Worm (Caenorhabditis elegans) whole organism, late embryonic: ENCODE data around the gene lys-10.
A peak's percentile ranks its signal among the peaks of the same experiment; 100 is the strongest.

Experiments used
- C08G9.2 ChIP-seq: sonication (generic microtip); optimal IDR thresholded peaks from 2 replicates; lab custom pipeline; 2016; ENCODE audit warnings: mild to moderate bottlenecking, missing genetic modification characterization, moderate library complexity, missing compliant biosample characterization
- C38D4.7 ChIP-seq: fragments of 200-800 bp; sonication (Bioruptor generic); optimal IDR thresholded peaks from 2 replicates; lab custom pipeline; 2018; ENCODE audit warnings: mild to moderate bottlenecking, missing genetic modification characterization, moderate library complexity, missing compliant biosample characterization
- F13H6.1 ChIP-seq: sonication (generic microtip); optimal IDR thresholded peaks from 2 replicates; lab custom pipeline; 2016; ENCODE audit warnings: missing genetic modification characterization, missing compliant biosample characterization
- K02D7.2 ChIP-seq: sonication (generic microtip); optimal IDR thresholded peaks from 2 replicates; lab custom pipeline; 2017; ENCODE audit warnings: mild to moderate bottlenecking, missing genetic modification characterization, missing compliant biosample characterization
- K09A11.1 ChIP-seq: sonication (generic microtip); optimal IDR thresholded peaks from 2 replicates; lab custom pipeline; 2017; ENCODE audit warnings: antibody characterized with exemption, mild to moderate bottlenecking, missing genetic modification characterization, missing compliant biosample characterization; ENCODE audit not compliant: insufficient read depth
- T23F11.4 ChIP-seq: fragments of 200-800 bp; sonication (Bioruptor generic); optimal IDR thresholded peaks from 2 replicates; lab custom pipeline; 2018; ENCODE audit warnings: mild to moderate bottlenecking, missing genetic modification characterization, missing compliant biosample characterization
- Y22D7AL.16 ChIP-seq: sonication (generic microtip); optimal IDR thresholded peaks from 2 replicates; lab custom pipeline; 2016; ENCODE audit warnings: missing genetic modification characterization, missing compliant biosample characterization
- ahr-1 ChIP-seq: sonication (generic microtip); optimal IDR thresholded peaks from 2 replicates; lab custom pipeline; 2016; ENCODE audit warnings: missing genetic modification characterization, missing compliant biosample characterization
- ceh-18 ChIP-seq: sonication (generic microtip); optimal IDR thresholded peaks from 2 replicates; lab custom pipeline; 2016; ENCODE audit warnings: missing genetic modification characterization, missing compliant biosample characterization
- ceh-19 ChIP-seq: fragments of 200-800 bp; sonication (Bioruptor generic); optimal IDR thresholded peaks from 2 replicates; lab custom pipeline; 2018; ENCODE audit warnings: mild to moderate bottlenecking, missing genetic modification characterization, missing compliant biosample characterization
- ceh-2 ChIP-seq: sonication (generic microtip); optimal IDR thresholded peaks from 2 replicates; lab custom pipeline; 2016; ENCODE audit warnings: missing genotype, missing genetic modification characterization, missing compliant biosample characterization
- ceh-22 ChIP-seq: sonication (generic microtip); optimal IDR thresholded peaks from 2 replicates; lab custom pipeline; 2017; ENCODE audit warnings: missing biosample characterization, missing genetic modification characterization
- ceh-24 ChIP-seq: sonication (generic microtip); optimal IDR thresholded peaks from 2 replicates; lab custom pipeline; 2016; ENCODE audit warnings: mild to moderate bottlenecking, missing genetic modification characterization, missing compliant biosample characterization
- ceh-30 ChIP-seq: fragments of 150-350 bp; optimal IDR thresholded peaks from 2 replicates; lab custom pipeline; 2014; ENCODE audit warnings: missing biosample characterization, missing genetic modification characterization
- ceh-34 ChIP-seq: sonication (generic microtip); optimal IDR thresholded peaks from 2 replicates; lab custom pipeline; 2016; ENCODE audit warnings: mild to moderate bottlenecking, missing genetic modification characterization, missing compliant biosample characterization
- ceh-45 ChIP-seq: fragments of 200-800 bp; sonication (Bioruptor generic); IDR thresholded peaks from 2 replicates; pipeline ENCODE4 v1.3.6; 2022; ENCODE audit warnings: missing genetic modification reagents, missing genetic modification characterization, missing compliant biosample characterization
- ceh-6 ChIP-seq: fragments of 200-800 bp; sonication (Bioruptor generic); optimal IDR thresholded peaks from 2 replicates; lab custom pipeline; 2018; ENCODE audit warnings: mild to moderate bottlenecking, missing genetic modification characterization, missing compliant biosample characterization
- ceh-9 ChIP-seq: sonication (generic microtip); optimal IDR thresholded peaks from 2 replicates; lab custom pipeline; 2016; ENCODE audit warnings: mild to moderate bottlenecking, missing genetic modification characterization, inconsistent platforms, missing compliant biosample characterization
- che-1 ChIP-seq: sonication (generic microtip); optimal IDR thresholded peaks from 2 replicates; lab custom pipeline; 2016; ENCODE audit warnings: mild to moderate bottlenecking, missing genetic modification characterization, missing compliant biosample characterization
- dve-1 ChIP-seq: sonication (generic microtip); optimal IDR thresholded peaks from 2 replicates; lab custom pipeline; 2017; ENCODE audit warnings: antibody characterized with exemption, mild to moderate bottlenecking, missing genetic modification characterization, missing compliant biosample characterization
- elt-2 ChIP-seq: sonication (generic microtip); optimal IDR thresholded peaks from 2 replicates; lab custom pipeline; 2016; ENCODE audit warnings: missing genetic modification reagents, missing genetic modification characterization, missing compliant biosample characterization
- elt-4 ChIP-seq: sonication (generic microtip); optimal IDR thresholded peaks from 2 replicates; lab custom pipeline; 2016; ENCODE audit warnings: missing genetic modification characterization, missing compliant biosample characterization
- ets-4 ChIP-seq: sonication (generic microtip); optimal IDR thresholded peaks from 2 replicates; lab custom pipeline; 2016; ENCODE audit warnings: missing genetic modification characterization, missing compliant biosample characterization
- eyg-1 ChIP-seq: sonication (generic microtip); optimal IDR thresholded peaks from 2 replicates; lab custom pipeline; 2016; ENCODE audit warnings: missing genotype, missing genetic modification characterization, missing compliant biosample characterization
- fax-1 ChIP-seq: sonication (generic microtip); optimal IDR thresholded peaks from 2 replicates; lab custom pipeline; 2016; ENCODE audit warnings: missing genotype, missing genetic modification characterization, missing compliant biosample characterization
- fkh-6 ChIP-seq: sonication (generic microtip); optimal IDR thresholded peaks from 2 replicates; lab custom pipeline; 2016; ENCODE audit warnings: missing genetic modification characterization, missing compliant biosample characterization
- gmeb-2 ChIP-seq: sonication (generic microtip); optimal IDR thresholded peaks from 2 replicates; lab custom pipeline; 2016; ENCODE audit warnings: missing genetic modification characterization, inconsistent platforms, missing compliant biosample characterization
- hlh-15 ChIP-seq: sonication (generic microtip); optimal IDR thresholded peaks from 2 replicates; lab custom pipeline; 2016; ENCODE audit warnings: missing genetic modification characterization, missing compliant biosample characterization
- hlh-30 ChIP-seq: sonication (generic microtip); optimal IDR thresholded peaks from 2 replicates; lab custom pipeline; 2017; ENCODE audit warnings: antibody characterized with exemption, missing genetic modification characterization, missing compliant biosample characterization; ENCODE audit not compliant: insufficient read depth
- hlh-6 ChIP-seq: sonication (generic microtip); optimal IDR thresholded peaks from 2 replicates; lab custom pipeline; 2016; ENCODE audit warnings: missing genotype, missing genetic modification characterization, missing compliant biosample characterization
- madf-2 ChIP-seq: sonication (generic microtip); optimal IDR thresholded peaks from 2 replicates; lab custom pipeline; 2017; ENCODE audit warnings: missing genetic modification characterization, missing compliant biosample characterization
- mec-3 ChIP-seq: sonication (generic microtip); optimal IDR thresholded peaks from 2 replicates; lab custom pipeline; 2016; ENCODE audit warnings: borderline replicate concordance, missing genetic modification characterization, missing compliant biosample characterization
- nfya-1 ChIP-seq: sonication (generic microtip); optimal IDR thresholded peaks from 2 replicates; lab custom pipeline; 2017; ENCODE audit warnings: missing genetic modification characterization, mild to moderate bottlenecking, missing compliant biosample characterization, antibody characterized with exemption, moderate library complexity
- nhr-232 ChIP-seq: sonication (generic microtip); optimal IDR thresholded peaks from 2 replicates; lab custom pipeline; 2016; ENCODE audit warnings: missing genetic modification characterization, missing compliant biosample characterization
- odd-2 ChIP-seq: sonication (generic microtip); optimal IDR thresholded peaks from 2 replicates; lab custom pipeline; 2017; ENCODE audit warnings: antibody characterized with exemption, mild to moderate bottlenecking, missing genetic modification characterization, missing compliant biosample characterization
- pat-9 ChIP-seq: fragments of 200-800 bp; sonication (Bioruptor generic); optimal IDR thresholded peaks from 2 replicates; lab custom pipeline; 2018; ENCODE audit warnings: mild to moderate bottlenecking, missing genetic modification characterization, moderate library complexity, missing compliant biosample characterization
- pax-1 ChIP-seq: fragments of 150-350 bp; optimal IDR thresholded peaks from 2 replicates; lab custom pipeline; 2014; ENCODE audit warnings: missing biosample characterization, missing genetic modification characterization
- pha-4 ChIP-seq: fragments of 150-350 bp; optimal IDR thresholded peaks from 2 replicates; lab custom pipeline; 2018; ENCODE audit warnings: missing biosample characterization, missing genetic modification reagents, missing genetic modification characterization
- pros-1 ChIP-seq: fragments of 150-350 bp; optimal IDR thresholded peaks from 2 replicates; lab custom pipeline; 2014; ENCODE audit warnings: missing biosample characterization, missing genetic modification reagents, missing genetic modification characterization
- ref-2 ChIP-seq: sonication (generic microtip); optimal IDR thresholded peaks from 2 replicates; lab custom pipeline; 2016; ENCODE audit warnings: missing genetic modification characterization, missing compliant biosample characterization
- sdc-2 ChIP-seq: sonication (generic microtip); optimal IDR thresholded peaks from 2 replicates; lab custom pipeline; 2016; ENCODE audit warnings: missing genotype, missing genetic modification characterization, missing compliant biosample characterization
- sox-2 ChIP-seq: fragments of 200-800 bp; sonication (Bioruptor generic); IDR thresholded peaks from 2 replicates; pipeline ENCODE4 v1.3.6; 2022; ENCODE audit warnings: missing genetic modification reagents, missing genetic modification characterization, missing compliant biosample characterization
- tbx-2 ChIP-seq: sonication (generic microtip); optimal IDR thresholded peaks from 2 replicates; lab custom pipeline; 2016; ENCODE audit warnings: missing genetic modification characterization, missing compliant biosample characterization
- ttx-3 ChIP-seq: sonication (generic microtip); optimal IDR thresholded peaks from 2 replicates; lab custom pipeline; 2016; ENCODE audit warnings: missing genetic modification reagents, missing genetic modification characterization, missing compliant biosample characterization
- unc-42 ChIP-seq: sonication (generic microtip); optimal IDR thresholded peaks from 2 replicates; lab custom pipeline; 2016; ENCODE audit warnings: missing genotype, missing genetic modification characterization, missing compliant biosample characterization
- unc-55 ChIP-seq: sonication (generic microtip); optimal IDR thresholded peaks from 2 replicates; lab custom pipeline; 2017; ENCODE audit warnings: missing biosample characterization, missing genetic modification reagents, missing genetic modification characterization
- ztf-16 ChIP-seq: sonication (generic microtip); optimal IDR thresholded peaks from 2 replicates; lab custom pipeline; 2017; ENCODE audit warnings: missing genetic modification characterization, missing compliant biosample characterization

Gene lys-10

ce11 chrIV:8367887-8368286, 35.3 kb downstream of the lys-10 start:
- TF ChIP-seq ceh-30 (tag; lab: Kevin White, UChicago) (no peak), ceh-34 (no peak), ref-2 (tag; lab: Kevin White, UChicago) (no peak), madf-2 (tag; lab: Kevin White, UChicago) (no peak), K09A11.1 (tag; lab: Kevin White, UChicago) (no peak), unc-55 (GFP tag; lab: Kevin White, UChicago) (no peak), F13H6.1 (tag; lab: Kevin White, UChicago) (no peak), hlh-30 (no peak), pros-1 (tag; lab: Kevin White, UChicago) (no peak), ceh-19 (GFP tag; lab: Kevin White, UChicago) (no peak), Y22D7AL.16 (no peak), ceh-22 (tag; lab: Kevin White, UChicago) (no peak), pax-1 (tag; lab: Kevin White, UChicago) (no peak), C38D4.7 (GFP tag; lab: Kevin White, UChicago) (no peak), ttx-3 (tag; lab: Kevin White, UChicago) (no peak), elt-2 (tag; lab: Kevin White, UChicago) (no peak), ceh-2 (tag; lab: Kevin White, UChicago) (no peak), K02D7.2 (tag; lab: Kevin White, UChicago) (no peak), eyg-1 (no peak), ceh-6 (GFP tag; lab: Kevin White, UChicago) (no peak)

- TF ChIP-seq T23F11.4 (GFP tag; lab: Kevin White, UChicago) (no peak), Y22D7AL.16 (no peak), ceh-45 (GFP tag; lab: Robert Waterston, UW) (no peak)
- TF ChIP-seq, all 69 proteins: peak for 0
These were observed 36.5 kb downstream of the lys-10 start, which contains the start of gene D2096.6 for ce11 chrIV:8369135-8369534. TSS of gene D2096.6 (minus strand) at chrIV:8369235.

ce11 chrIV:8375381-8375780, 42.8 kb downstream of the lys-10 start:
- TF ChIP-seq hlh-30 (peak; percentile 56), pat-9 (tag; lab: Kevin White, UChicago) (peak; percentile 87), C08G9.2 (peak; percentile 69), hlh-15 (tag; lab: Kevin White, UChicago) (peak; percentile 67), gmeb-2 (tag; lab: Kevin White, UChicago) (peak; percentile 81), odd-2 (peak; percentile 79), ets-4 (peak; percentile 34), unc-42 (tag; lab: Kevin White, UChicago) (peak; percentile 61), fkh-6 (tag; lab: Kevin White, UChicago) (peak; percentile 80), tbx-2 (tag; lab: Kevin White, UChicago) (peak; percentile 86), F13H6.1 (tag; lab: Kevin White, UChicago) (peak; percentile 64), ref-2 (tag; lab: Kevin White, UChicago) (peak; percentile 92), fax-1 (tag; lab: Kevin White, UChicago) (peak; percentile 66), ahr-1 (tag; lab: Kevin White, UChicago) (peak; percentile 33), ceh-6 (GFP tag; lab: Kevin White, UChicago) (peak; percentile 87), ceh-34 (peak; percentile 87), C38D4.7 (GFP tag; lab: Kevin White, UChicago) (peak; percentile 87), sox-2 (GFP tag; lab: Robert Waterston, UW) (peak; percentile 72), nfya-1 (tag; lab: Kevin White, UChicago) (peak; percentile 67), che-1 (peak; percentile 86), sdc-2 (tag; lab: Kevin White, UChicago) (peak; percentile 77), mec-3 (tag; lab: Kevin White, UChicago) (no peak), hlh-6 (tag; lab: Kevin White, UChicago) (peak; percentile 89), dve-1 (tag; lab: Kevin White, UChicago) (peak; percentile 85), ceh-2 (tag; lab: Kevin White, UChicago) (peak; percentile 77), ceh-9 (tag; lab: Kevin White, UChicago) (peak; percentile 9), ceh-18 (tag; lab: Kevin White, UChicago) (peak; percentile 59), elt-4 (tag; lab: Kevin White, UChicago) (no peak), ceh-24 (tag; lab: Kevin White, UChicago) (no peak), nhr-232 (tag; lab: Kevin White, UChicago) (peak; percentile 82), pha-4 (tag; lab: Kevin White, UChicago) (no peak), Y22D7AL.16 (peak; percentile 70), unc-55 (GFP tag; lab: Kevin White, UChicago) (peak; percentile 65), K09A11.1 (tag; lab: Kevin White, UChicago) (peak; percentile 67), ceh-19 (GFP tag; lab: Kevin White, UChicago) (peak; percentile 75), pros-1 (tag; lab: Kevin White, UChicago) (peak; percentile 49), ztf-16 (peak; percentile 82)
